Fruit fly (Drosophila melanogaster) whole organism, pupa: Measurements from ENCODE around the gene Enoph.

ENCODE experiments used
- CG10348 ChIP-seq: fragments of 200-800 bp; sonication (Bioruptor generic); IDR thresholded peaks from 2 replicates; pipeline ENCODE4 v1.3.6; 2022; ENCODE audit warnings: missing biosample characterization, missing genetic modification characterization
- CG12605 ChIP-seq: fragments of 200-800 bp; sonication (Bioruptor generic); IDR thresholded peaks from 2 replicates; pipeline ENCODE4 v1.3.6; 2022; ENCODE audit warnings: missing biosample characterization, missing genetic modification characterization
- CG13204 ChIP-seq: fragments of 200-800 bp; sonication (Bioruptor generic); optimal IDR thresholded peaks from 2 replicates; lab custom pipeline; 2018; ENCODE audit warnings: missing biosample characterization, mild to moderate bottlenecking, missing genetic modification characterization, moderate library complexity
- CG14655 ChIP-seq: fragments of 200-800 bp; sonication (Bioruptor generic); optimal IDR thresholded peaks from 3 replicates; lab custom pipeline; 2017; ENCODE audit warnings: mild to moderate bottlenecking, missing biosample characterization, missing genetic modification reagents, missing genetic modification characterization
- CG15710 ChIP-seq: fragments of 200-800 bp; sonication (Bioruptor generic); optimal IDR thresholded peaks from 2 replicates; lab custom pipeline; 2018; ENCODE audit warnings: missing biosample characterization, mild to moderate bottlenecking, missing genetic modification characterization, moderate library complexity
- CG17806 ChIP-seq: fragments of 200-800 bp; sonication (Bioruptor generic); optimal IDR thresholded peaks from 2 replicates; lab custom pipeline; 2018; ENCODE audit warnings: missing biosample characterization, mild to moderate bottlenecking, missing genetic modification characterization, moderate library complexity
- CG32121 ChIP-seq: fragments of 200-800 bp; sonication (Bioruptor generic); IDR thresholded peaks from 2 replicates; pipeline ENCODE4 v1.3.6; 2022; ENCODE audit warnings: missing biosample characterization, missing genetic modification characterization
- CG34367 ChIP-seq: fragments of 200-800 bp; sonication (Bioruptor generic); optimal IDR thresholded peaks from 2 replicates; lab custom pipeline; 2018; ENCODE audit warnings: missing biosample characterization, mild to moderate bottlenecking, missing genetic modification characterization
- CG4496 ChIP-seq: fragments of 200-800 bp; sonication (Bioruptor generic); IDR thresholded peaks from 3 replicates; pipeline ENCODE4 v1.3.6; 2022; ENCODE audit warnings: missing biosample characterization, missing genetic modification characterization
- CG8159 ChIP-seq: fragments of 200-800 bp; sonication (Bioruptor generic); optimal IDR thresholded peaks from 3 replicates; lab custom pipeline; 2018; ENCODE audit warnings: missing biosample characterization, mild to moderate bottlenecking, missing genetic modification characterization, moderate library complexity
- CG8301 ChIP-seq: fragments of 200-800 bp; sonication (Bioruptor generic); optimal IDR thresholded peaks from 2 replicates; lab custom pipeline; 2018; ENCODE audit warnings: missing biosample characterization, mild to moderate bottlenecking, missing genetic modification characterization
- CG9948 ChIP-seq: fragments of 200-800 bp; sonication (Bioruptor generic); optimal IDR thresholded peaks from 2 replicates; lab custom pipeline; 2018; ENCODE audit warnings: missing biosample characterization, mild to moderate bottlenecking, missing genetic modification characterization, moderate library complexity
- D1 ChIP-seq: fragments of 200-800 bp; sonication (Bioruptor generic); optimal IDR thresholded peaks from 2 replicates; lab custom pipeline; 2018; ENCODE audit warnings: missing biosample characterization, mild to moderate bottlenecking, missing genetic modification characterization, moderate library complexity
- EcR ChIP-seq: fragments of 200-800 bp; sonication (Bioruptor generic); optimal IDR thresholded peaks from 3 replicates; lab custom pipeline; 2019; ENCODE audit warnings: missing biosample characterization, missing genetic modification characterization, mild to moderate bottlenecking, moderate library complexity, missing genetic modification reagents
- Ets98B ChIP-seq: fragments of 200-800 bp; sonication (Bioruptor generic); IDR thresholded peaks from 2 replicates; pipeline ENCODE4 v1.3.6; 2022; ENCODE audit warnings: missing biosample characterization, missing genetic modification characterization
- Pif1A ChIP-seq: fragments of 200-800 bp; sonication (Bioruptor generic); optimal IDR thresholded peaks from 3 replicates; lab custom pipeline; 2016; ENCODE audit warnings: missing biosample characterization, missing genetic modification characterization
- Snoo ChIP-seq: fragments of 200-800 bp; sonication (Bioruptor generic); optimal IDR thresholded peaks from 3 replicates; lab custom pipeline; 2017; ENCODE audit warnings: missing biosample characterization, mild to moderate bottlenecking, missing genetic modification characterization, inconsistent platforms
- fd96Ca ChIP-seq: fragments of 200-800 bp; sonication (Bioruptor generic); IDR thresholded peaks from 3 replicates; pipeline ENCODE4 v1.3.6; 2022; ENCODE audit warnings: missing biosample characterization, missing genetic modification characterization
- gl ChIP-seq: fragments of 200-800 bp; sonication (Bioruptor generic); optimal IDR thresholded peaks from 2 replicates; lab custom pipeline; 2018; ENCODE audit warnings: missing biosample characterization, mild to moderate bottlenecking, missing genetic modification characterization
- rn ChIP-seq: fragments of 200-800 bp; sonication (Bioruptor generic); IDR thresholded peaks from 2 replicates; pipeline ENCODE4 v1.3.6; 2022; ENCODE audit warnings: missing biosample characterization, missing genetic modification characterization

The Enoph gene

DNA sequence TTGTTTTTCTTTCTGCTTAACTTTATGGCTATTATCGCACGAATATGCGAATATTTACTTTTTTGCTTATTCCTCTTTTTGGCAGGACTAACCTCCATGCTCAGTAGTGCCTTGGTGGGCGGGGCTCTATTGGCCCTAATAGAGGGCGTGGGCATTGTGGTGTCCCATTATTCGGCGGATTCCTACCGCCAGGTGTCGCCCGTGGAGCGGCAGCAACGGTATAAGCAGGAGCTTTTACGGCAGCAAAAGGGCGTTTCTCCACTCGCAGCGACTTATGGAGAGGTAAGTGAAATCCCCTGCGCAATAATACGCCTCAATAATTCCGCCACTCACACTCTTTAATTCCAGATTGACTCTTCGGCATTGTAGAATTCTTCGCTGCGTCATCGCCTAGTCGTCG lies 44.1 kb upstream of the Enoph start:
- TF ChIP-seq CG9948 (no peak), CG10348 (GFP tag; lab: Robert Waterston, UW) (no peak), Snoo (no peak), rn (GFP tag; lab: Robert Waterston, UW) (peak; percentile 23; the same call in 1 of the 2 replicates)

DNA sequence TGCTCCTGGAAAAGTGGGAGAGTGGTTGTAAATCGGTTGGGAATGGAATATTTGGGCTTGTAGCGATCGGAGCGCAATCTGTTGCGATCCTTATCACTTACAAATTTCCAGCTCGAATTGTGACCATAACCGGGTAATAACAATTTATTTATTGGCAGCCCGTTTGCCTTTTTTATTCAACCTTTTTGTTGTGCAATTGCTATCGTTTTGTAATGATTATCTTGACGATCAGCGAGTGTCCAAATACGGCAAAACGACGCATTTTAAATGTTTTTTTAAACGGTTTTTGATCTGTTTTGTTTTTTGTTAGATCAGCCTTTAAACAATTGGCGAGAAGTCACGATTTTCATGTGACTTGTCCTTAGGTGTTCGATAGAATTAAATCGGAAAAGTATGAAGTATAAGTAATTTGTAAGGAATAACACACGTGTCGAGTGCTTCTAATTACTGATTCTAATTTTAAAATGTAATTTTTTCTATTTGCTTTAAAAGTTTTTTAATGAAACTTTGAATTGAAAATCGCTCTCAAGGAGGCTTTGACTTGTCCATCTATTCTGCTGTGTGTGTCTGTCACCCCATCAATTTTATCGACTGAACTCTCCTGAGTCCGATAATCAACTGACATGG lies 43.2 kb upstream of the Enoph start, which contains the start of gene Tim17b1:
Gene Tim17b1, plus strand, starts transcription at position 577 of the 627 bp plus-strand sequence.
- no peak for TF ChIP-seq rn (GFP tag; lab: Robert Waterston, UW)
- TF ChIP-seq Snoo, result no peak
- no peak for TF ChIP-seq CG17806 (tag; lab: Kevin White, UChicago)
- TF ChIP-seq CG15710 (tag; lab: Kevin White, UChicago), result no peak
- no peak for TF ChIP-seq CG12605 (GFP tag; lab: Robert Waterston, UW)
- no peak for TF ChIP-seq CG32121 (GFP tag; lab: Robert Waterston, UW)
- TF ChIP-seq CG34367 (tag; lab: Kevin White, UChicago), result no peak
- no peak for TF ChIP-seq CG13204 (GFP tag; lab: Kevin White, UChicago)
- TF ChIP-seq D1 (tag; lab: Kevin White, UChicago), result no peak
- TF ChIP-seq CG8301 (tag; lab: Kevin White, UChicago), result no peak
- TF ChIP-seq gl (tag; lab: Kevin White, UChicago), result no peak

DNA sequence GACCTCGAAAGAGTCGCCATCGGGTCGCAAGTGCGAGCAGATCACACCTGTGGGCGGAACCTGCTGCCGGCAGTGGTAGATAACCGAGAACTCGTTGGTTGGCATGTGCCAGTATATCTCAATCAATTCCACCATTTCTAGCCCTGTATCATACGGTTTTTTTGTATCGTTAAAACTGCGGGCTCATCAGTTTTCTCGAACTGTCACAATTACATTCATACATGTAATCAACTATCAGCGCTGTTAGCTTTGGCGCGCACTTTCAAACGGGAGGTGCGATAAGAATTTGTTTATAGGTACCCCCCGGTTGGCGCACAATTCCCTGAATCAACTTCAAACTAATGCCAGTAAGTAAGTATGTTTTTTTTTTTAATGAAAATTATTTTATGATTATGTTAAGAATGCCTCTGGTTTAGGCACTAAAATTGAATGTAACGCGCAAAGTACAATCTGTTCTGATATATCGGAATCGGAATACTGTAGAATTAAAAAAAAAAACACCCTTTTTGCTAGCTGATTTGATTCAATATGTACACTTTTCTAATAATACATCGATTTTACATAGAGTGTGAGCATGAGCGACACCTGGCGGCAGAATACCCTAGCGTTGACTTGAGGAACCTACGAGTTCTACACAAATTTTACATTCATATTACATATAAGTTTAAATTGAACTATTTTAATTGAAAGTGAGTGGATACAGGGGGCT lies 42.3 kb upstream of the Enoph start:
- TF ChIP-seq CG32121 (GFP tag; lab: Robert Waterston, UW) (peak; percentile 45; the same call in 1 of the 2 replicates), rn (GFP tag; lab: Robert Waterston, UW) (0 out of 2 replicates have a peak, but pooled peaks have one; percentile 4), CG9948 (no peak)

DNA sequence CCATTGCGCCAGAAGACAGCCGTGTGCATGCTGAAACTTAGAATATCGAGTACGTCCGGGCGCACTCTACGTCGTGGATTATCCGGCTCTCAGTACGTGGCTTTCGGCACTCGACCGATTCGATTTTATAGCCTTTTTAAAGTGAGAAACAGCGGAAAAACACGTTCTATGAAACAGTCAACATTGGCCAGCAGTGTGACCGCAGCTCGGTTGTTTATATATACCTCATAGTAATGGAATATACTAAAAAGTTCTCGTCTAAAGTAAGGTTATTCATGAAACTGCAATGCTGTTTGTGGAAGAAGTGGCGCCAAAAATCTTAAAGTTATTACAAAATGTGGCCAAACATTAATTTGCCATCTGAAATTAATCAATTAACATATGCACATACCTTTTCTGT lies 40.8 kb upstream of the Enoph start:
- TF ChIP-seq EcR (GFP tag; lab: Kevin White, UChicago), result peak; percentile 28
- TF ChIP-seq CG8301 (tag; lab: Kevin White, UChicago), result no peak
- TF ChIP-seq Ets98B (GFP tag; lab: Robert Waterston, UW), result no peak

DNA sequence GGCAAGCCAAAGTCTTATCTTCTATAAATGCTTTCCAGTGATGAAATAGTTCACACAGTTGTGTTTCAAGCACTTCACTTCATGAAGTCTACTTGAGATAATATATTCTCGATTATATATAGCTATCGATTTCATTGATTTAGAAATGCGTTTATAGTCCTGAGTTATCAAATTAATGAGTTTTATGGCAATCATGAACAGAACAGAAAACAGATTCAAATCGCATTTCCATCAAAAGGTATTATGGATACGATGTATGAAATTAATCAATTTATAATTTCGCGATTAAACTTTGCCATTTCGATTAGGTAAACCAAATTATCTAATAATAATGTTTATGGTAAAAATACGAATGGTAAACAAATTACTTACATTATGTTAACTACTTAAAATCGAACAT lies 38.6 kb upstream of the Enoph start:
- TF ChIP-seq rn (GFP tag; lab: Robert Waterston, UW) (no peak), CG8301 (tag; lab: Kevin White, UChicago) (no peak), CG15710 (tag; lab: Kevin White, UChicago) (no peak), CG8159 (tag; lab: Kevin White, UChicago) (no peak), CG13204 (GFP tag; lab: Kevin White, UChicago) (no peak), CG10348 (GFP tag; lab: Robert Waterston, UW) (no peak), CG34367 (tag; lab: Kevin White, UChicago) (no peak)

DNA sequence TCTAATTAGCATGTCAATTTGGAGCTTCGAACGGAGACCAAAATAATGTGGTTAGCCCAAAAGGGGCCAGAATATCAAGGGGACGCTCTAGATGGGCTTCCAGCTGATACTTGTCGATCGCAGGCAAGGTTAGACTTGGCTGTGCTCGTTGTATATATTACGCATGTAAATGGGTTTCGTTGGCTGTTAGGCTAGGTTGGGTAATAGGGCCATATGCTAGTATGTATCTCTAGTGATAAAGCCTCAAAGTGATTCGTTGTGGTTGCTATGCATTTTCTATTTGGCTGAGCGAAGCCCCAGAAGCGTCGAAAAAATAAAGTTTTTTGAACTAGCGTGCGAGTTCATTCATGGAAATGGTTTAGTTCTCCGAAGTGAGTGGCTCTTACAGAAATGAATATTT lies 34.3 kb upstream of the Enoph start:
- TF ChIP-seq CG14655 (no peak), CG13204 (GFP tag; lab: Kevin White, UChicago) (no peak), CG12605 (GFP tag; lab: Robert Waterston, UW) (no peak), CG9948 (no peak), D1 (tag; lab: Kevin White, UChicago) (no peak), CG4496 (GFP tag; lab: Robert Waterston, UW) (no peak)

DNA sequence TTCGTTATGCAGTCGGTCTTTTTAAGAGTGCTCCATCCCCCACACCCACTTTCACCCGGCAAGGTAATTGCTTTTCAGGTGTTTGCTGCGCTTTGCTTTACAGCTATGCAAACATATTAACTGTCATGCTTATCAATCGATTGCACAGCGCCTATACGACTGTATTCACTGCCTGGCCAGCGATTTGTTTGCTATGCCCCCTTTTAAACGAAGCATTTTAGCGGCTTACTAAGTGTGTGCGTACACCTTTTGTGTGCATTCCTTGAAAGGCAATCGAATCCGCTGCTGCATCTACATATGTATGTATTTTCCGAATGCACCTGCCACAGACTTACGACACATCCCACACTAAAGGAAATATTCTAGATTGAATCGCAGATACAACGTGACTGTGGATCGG lies 31.5 kb upstream of the Enoph start:
- TF ChIP-seq CG17806 (tag; lab: Kevin White, UChicago) (no peak), CG9948 (no peak), CG4496 (GFP tag; lab: Robert Waterston, UW) (no peak), CG10348 (GFP tag; lab: Robert Waterston, UW) (no peak), EcR (GFP tag; lab: Kevin White, UChicago) (no peak), Pif1A (GFP tag; lab: Kevin White, UChicago) (no peak), CG34367 (tag; lab: Kevin White, UChicago) (no peak), CG13204 (GFP tag; lab: Kevin White, UChicago) (no peak), CG32121 (GFP tag; lab: Robert Waterston, UW) (no peak), CG15710 (tag; lab: Kevin White, UChicago) (no peak), fd96Ca (GFP tag; lab: Robert Waterston, UW) (no peak), Snoo (no peak)
